Worm (Caenorhabditis elegans) whole organism, L4/young adult: ENCODE results near the gene clec-142.

ENCODE experiments used
- W03F9.2 ChIP-seq: fragments of 150-350 bp; optimal IDR thresholded peaks from 2 replicates; lab custom pipeline; 2014; ENCODE audit warnings: missing biosample characterization, missing genetic modification characterization
- dao-5 ChIP-seq: sonication (generic microtip); optimal IDR thresholded peaks from 2 replicates; lab custom pipeline; 2016; ENCODE audit warnings: missing genotype, missing genetic modification characterization, moderate library complexity, missing compliant biosample characterization
- him-1 ChIP-seq: sonication (generic microtip); optimal IDR thresholded peaks from 2 replicates; lab custom pipeline; 2016; ENCODE audit warnings: missing genotype, missing genetic modification reagents, missing genetic modification characterization, missing compliant biosample characterization

clec-142 gene

ce11 chrII:8267679-8268078, 10.8 kb upstream of the clec-142 start:
- TF ChIP-seq W03F9.2 (tag; lab: Kevin White, UChicago) = no peak

- TF ChIP-seq him-1 (tag; lab: Kevin White, UChicago) (no peak), dao-5 (tag; lab: Kevin White, UChicago) (no peak), W03F9.2 (tag; lab: Kevin White, UChicago) (no peak)
Measured at ce11 chrII:8269351-8269750, 9.1 kb upstream of the clec-142 start, which contains the start of gene K01C8.2. Gene K01C8.2, minus strand, starts transcription at chrII:8269451.

ce11 chrII:8269855-8270647, 8.4 kb upstream of the clec-142 start, which contains the start of gene tdc-1:
Gene tdc-1, plus strand, starts transcription at chrII:8270597.
- TF ChIP-seq dao-5 (tag; lab: Kevin White, UChicago) = no peak
- no peak for TF ChIP-seq him-1 (tag; lab: Kevin White, UChicago)
- no peak for TF ChIP-seq W03F9.2 (tag; lab: Kevin White, UChicago)

- TF ChIP-seq dao-5 (tag; lab: Kevin White, UChicago) = no peak
- TF ChIP-seq W03F9.2 (tag; lab: Kevin White, UChicago) = no peak
- TF ChIP-seq him-1 (tag; lab: Kevin White, UChicago) = no peak
Measured at ce11 chrII:8273060-8273459, 5.4 kb upstream of the clec-142 start.

ce11 chrII:8276057-8276456, 2.4 kb upstream of the clec-142 start, which contains the start of the genes gei-14 and slc-25A32:
Gene gei-14, minus strand, starts transcription at chrII:8276231.
Gene slc-25A32, plus strand, starts transcription at chrII:8276298.
- TF ChIP-seq W03F9.2 (tag; lab: Kevin White, UChicago) (peak; percentile 62), him-1 (tag; lab: Kevin White, UChicago) (no peak)

ce11 chrII:8283158-8283717, 4.8 kb downstream of the clec-142 start, which contains the start of the genes nst-1 and cct-4:
Gene nst-1, minus strand, starts transcription at chrII:8283208.
Gene cct-4, plus strand, starts transcription at chrII:8283667.
- no peak for TF ChIP-seq him-1 (tag; lab: Kevin White, UChicago)
- peak; percentile 61 for TF ChIP-seq W03F9.2 (tag; lab: Kevin White, UChicago)
- no peak for TF ChIP-seq dao-5 (tag; lab: Kevin White, UChicago)

- TF ChIP-seq W03F9.2 (tag; lab: Kevin White, UChicago) (no peak), him-1 (tag; lab: Kevin White, UChicago) (no peak), dao-5 (tag; lab: Kevin White, UChicago) (no peak)
Measured at ce11 chrII:8295296-8295695, 16.8 kb downstream of the clec-142 start, which contains the start of gene nlp-55. Gene nlp-55, minus strand, starts transcription at chrII:8295396.

ce11 chrII:8308314-8308713, 29.8 kb downstream of the clec-142 start:
- TF ChIP-seq dao-5 (tag; lab: Kevin White, UChicago) (no peak), him-1 (tag; lab: Kevin White, UChicago) (no peak), W03F9.2 (tag; lab: Kevin White, UChicago) (no peak)

- TF ChIP-seq him-1 (tag; lab: Kevin White, UChicago) (no peak), dao-5 (tag; lab: Kevin White, UChicago) (no peak), W03F9.2 (tag; lab: Kevin White, UChicago) (no peak)
Measured at ce11 chrII:8311484-8311883, 33.0 kb downstream of the clec-142 start.

- TF ChIP-seq dao-5 (tag; lab: Kevin White, UChicago) (no peak), W03F9.2 (tag; lab: Kevin White, UChicago) (no peak), him-1 (tag; lab: Kevin White, UChicago) (no peak)
Measured at ce11 chrII:8312012-8312411, 33.5 kb downstream of the clec-142 start.

ce11 chrII:8314768-8315167, 36.3 kb downstream of the clec-142 start:
- TF ChIP-seq him-1 (tag; lab: Kevin White, UChicago) (no peak), dao-5 (tag; lab: Kevin White, UChicago) (no peak), W03F9.2 (tag; lab: Kevin White, UChicago) (no peak)

- TF ChIP-seq dao-5 (tag; lab: Kevin White, UChicago) (no peak), W03F9.2 (tag; lab: Kevin White, UChicago) (no peak), him-1 (tag; lab: Kevin White, UChicago) (no peak)
Measured at ce11 chrII:8316701-8317100, 38.2 kb downstream of the clec-142 start.

- no peak for TF ChIP-seq dao-5 (tag; lab: Kevin White, UChicago)
- no peak for TF ChIP-seq W03F9.2 (tag; lab: Kevin White, UChicago)
- no peak for TF ChIP-seq him-1 (tag; lab: Kevin White, UChicago)
Measured at ce11 chrII:8321244-8321643, 42.8 kb downstream of the clec-142 start, which contains the start of gene shw-1. Gene shw-1, minus strand, starts transcription at chrII:8321471.
